Fruit fly (Drosophila melanogaster) whole organism, wandering third instar larva: Measurements from ENCODE around the gene CG5555.

Source experiments
- Abd-B ChIP-seq: fragments of >200 bp; optimal IDR thresholded peaks from 2 replicates; lab custom pipeline; 2017; ENCODE audit warnings: missing biosample characterization, missing genetic modification characterization
- pan ChIP-seq: fragments of >200 bp; optimal IDR thresholded peaks from 2 replicates; lab custom pipeline; 2017
- rgr ChIP-seq: fragments of 200-800 bp; sonication (Bioruptor generic); optimal IDR thresholded peaks from 3 replicates; lab custom pipeline; 2016; ENCODE audit warnings: missing biosample characterization, mild to moderate bottlenecking, missing genetic modification characterization

- no peak for TF ChIP-seq Abd-B (GFP tag; lab: Kevin White, UChicago)
- TF ChIP-seq pan = no peak
- no peak for TF ChIP-seq rgr (GFP tag; lab: Kevin White, UChicago)
These were observed 2.5 kb upstream of the CG5555 start for dm6 chr3R:19182848-19183247.
